Worm (Caenorhabditis elegans) whole organism, L1 larva: ENCODE measurements around the gene zhit-2.

Source experiments
- C04F5.9 ChIP-seq: sonication (generic microtip); optimal IDR thresholded peaks from 2 replicates; lab custom pipeline; 2016; ENCODE audit warnings: missing genetic modification characterization, missing compliant biosample characterization
- C16A3.4 ChIP-seq: fragments of 150-350 bp; optimal IDR thresholded peaks from 2 replicates; lab custom pipeline; 2014; ENCODE audit warnings: missing biosample characterization, missing genetic modification characterization
- Y116A8C.19 ChIP-seq: sonication (generic microtip); optimal IDR thresholded peaks from 2 replicates; lab custom pipeline; 2016; ENCODE audit warnings: missing compliant biosample characterization, missing genetic modification characterization, borderline replicate concordance
- alr-1 ChIP-seq: fragments of 200-800 bp; sonication (Bioruptor generic); optimal IDR thresholded peaks from 2 replicates; lab custom pipeline; 2018; ENCODE audit warnings: borderline replicate concordance, mild to moderate bottlenecking, missing genetic modification characterization, missing compliant biosample characterization
- aly-2 ChIP-seq: fragments of 150-350 bp; optimal IDR thresholded peaks from 2 replicates; lab custom pipeline; 2014; ENCODE audit warnings: missing biosample characterization, missing genetic modification characterization
- ama-1 ChIP-seq: fragments of 150-350 bp; optimal IDR thresholded peaks from 2 replicates; lab custom pipeline; 2014
- blmp-1 ChIP-seq: fragments of 150-350 bp; optimal IDR thresholded peaks from 2 replicates; lab custom pipeline; 2014; ENCODE audit warnings: missing biosample characterization, missing genetic modification characterization
- ceh-82 ChIP-seq, 3 experiments: fragments of 150-350 bp in 1 of 3; sonication (generic microtip) in 2 of 3; optimal IDR thresholded peaks; 2 replicates each; lab custom pipeline; 2014 to 2017; ENCODE audit warnings: missing biosample characterization in 3 of 3, missing genetic modification characterization in 3 of 3
- ceh-88 ChIP-seq: fragments of 200-800 bp; sonication (Bioruptor generic); IDR thresholded peaks from 2 replicates; pipeline ENCODE4 v1.3.6; 2022; ENCODE audit warnings: missing genetic modification characterization, missing compliant biosample characterization
- ceh-90 ChIP-seq: sonication (generic microtip); optimal IDR thresholded peaks from 2 replicates; lab custom pipeline; 2016; ENCODE audit warnings: missing genetic modification characterization, missing compliant biosample characterization
- dpl-1 ChIP-seq, 3 experiments: fragments of 150-350 bp in 2 of 3; sonication (generic microtip) in 1 of 3; optimal IDR thresholded peaks; 2 replicates each; lab custom pipeline; 2014 to 2017; ENCODE audit warnings: missing biosample characterization in 3 of 3, missing genetic modification characterization in 3 of 3, missing genetic modification reagents in 3 of 3
- efl-1 ChIP-seq, 4 experiments: fragments of 150-350 bp; optimal IDR thresholded peaks in 3 of 4; peaks in 1 of 4; 1 replicate in 1 of 4; 2 replicates in 3 of 4; lab custom pipeline; 2014; ENCODE audit warnings: missing biosample characterization in 2 of 4, missing genetic modification characterization in 2 of 4, missing genetic modification reagents in 2 of 4
- efl-3 ChIP-seq: fragments of 200-800 bp; sonication (Bioruptor generic); optimal IDR thresholded peaks from 2 replicates; lab custom pipeline; 2018; ENCODE audit warnings: mild to moderate bottlenecking, missing genetic modification characterization, missing compliant biosample characterization
- egl-13 ChIP-seq: sonication (generic microtip); optimal IDR thresholded peaks from 2 replicates; lab custom pipeline; 2016; ENCODE audit warnings: missing genotype, missing genetic modification reagents, missing genetic modification characterization, missing compliant biosample characterization
- elt-2 ChIP-seq: sonication (generic microtip); optimal IDR thresholded peaks from 2 replicates; lab custom pipeline; 2016; ENCODE audit warnings: missing genetic modification characterization, mild to moderate bottlenecking, inconsistent platforms, missing compliant biosample characterization, missing genetic modification reagents
- elt-3 ChIP-seq, 6 experiments: fragments of 150-350 bp in 1 of 6; sonication (generic microtip); optimal IDR thresholded peaks; 2 replicates each; lab custom pipeline; 2017 to 2018; ENCODE audit warnings: missing biosample characterization in 6 of 6, missing genetic modification characterization in 6 of 6, inconsistent platforms in 1 of 6
- ets-5 ChIP-seq: fragments of 200-800 bp; sonication (Bioruptor generic); IDR thresholded peaks from 2 replicates; pipeline ENCODE4 v1.3.6; 2022; ENCODE audit warnings: missing genetic modification characterization, missing compliant biosample characterization
- fkh-10 ChIP-seq: sonication (generic microtip); optimal IDR thresholded peaks from 2 replicates; lab custom pipeline; 2017; ENCODE audit warnings: missing biosample characterization, missing genetic modification reagents, missing genetic modification characterization
- fkh-4 ChIP-seq: sonication (generic microtip); optimal IDR thresholded peaks from 2 replicates; lab custom pipeline; 2016; ENCODE audit warnings: missing compliant biosample characterization, missing genetic modification characterization, borderline replicate concordance
- fkh-8 ChIP-seq: sonication (generic microtip); optimal IDR thresholded peaks from 2 replicates; lab custom pipeline; 2016; ENCODE audit warnings: mild to moderate bottlenecking, missing genetic modification characterization, missing compliant biosample characterization
- grh-1 ChIP-seq: fragments of 200-800 bp; sonication (Bioruptor generic); IDR thresholded peaks from 2 replicates; pipeline ENCODE4 v1.3.6; 2022; ENCODE audit warnings: missing genetic modification reagents, missing genetic modification characterization, missing compliant biosample characterization
- hlh-4 ChIP-seq: sonication (generic microtip); optimal IDR thresholded peaks from 2 replicates; lab custom pipeline; 2016; ENCODE audit warnings: mild to moderate bottlenecking, missing genetic modification characterization, missing compliant biosample characterization
- hpl-2 ChIP-seq: fragments of 150-350 bp; optimal IDR thresholded peaks from 2 replicates; lab custom pipeline; 2014; ENCODE audit warnings: missing biosample characterization, missing genetic modification reagents, missing genetic modification characterization
- isw-1 ChIP-seq: fragments of 200-800 bp; sonication (Bioruptor generic); IDR thresholded peaks from 2 replicates; pipeline ENCODE4 v1.3.6; 2022; ENCODE audit warnings: missing genetic modification characterization, missing compliant biosample characterization
- jun-1 ChIP-seq: fragments of 150-350 bp; optimal IDR thresholded peaks from 2 replicates; lab custom pipeline; 2014; ENCODE audit warnings: missing biosample characterization, missing genetic modification reagents, missing genetic modification characterization
- lin-13 ChIP-seq: fragments of 150-350 bp; optimal IDR thresholded peaks from 2 replicates; lab custom pipeline; 2014; ENCODE audit warnings: missing biosample characterization, missing genetic modification reagents, missing genetic modification characterization
- lin-14 ChIP-seq: fragments of 200-800 bp; sonication (Bioruptor generic); optimal IDR thresholded peaks from 2 replicates; lab custom pipeline; 2018; ENCODE audit warnings: mild to moderate bottlenecking, missing genetic modification characterization, moderate library complexity, missing compliant biosample characterization
- lsy-2 ChIP-seq, 2 experiments: fragments of 150-350 bp; optimal IDR thresholded peaks; 2 replicates each; lab custom pipeline; 2014; ENCODE audit warnings: missing biosample characterization in 2 of 2, missing genetic modification characterization in 2 of 2
- mep-1 ChIP-seq: fragments of 150-350 bp; optimal IDR thresholded peaks from 2 replicates; lab custom pipeline; 2014; ENCODE audit warnings: missing biosample characterization, missing genetic modification characterization
- nhr-11 ChIP-seq: fragments of 150-350 bp; optimal IDR thresholded peaks from 2 replicates; lab custom pipeline; 2014; ENCODE audit warnings: missing biosample characterization, missing genetic modification characterization
- nhr-19 ChIP-seq: fragments of 200-800 bp; sonication (Bioruptor generic); conservative IDR thresholded peaks from 2 replicates; pipeline ENCODE4 v1.3.6; 2022; ENCODE audit warnings: missing genetic modification characterization, missing compliant biosample characterization
- nhr-20 ChIP-seq: sonication (generic microtip); optimal IDR thresholded peaks from 2 replicates; lab custom pipeline; 2016; ENCODE audit warnings: mild to moderate bottlenecking, missing genetic modification characterization, missing compliant biosample characterization
- nhr-237 ChIP-seq: fragments of 150-350 bp; optimal IDR thresholded peaks from 2 replicates; lab custom pipeline; 2014; ENCODE audit warnings: missing biosample characterization, missing genetic modification characterization
- nhr-71 ChIP-seq: sonication (generic microtip); optimal IDR thresholded peaks from 2 replicates; lab custom pipeline; 2016; ENCODE audit warnings: mild to moderate bottlenecking, missing genetic modification characterization, moderate library complexity, missing compliant biosample characterization
- nhr-76 ChIP-seq: sonication (generic microtip); optimal IDR thresholded peaks from 2 replicates; lab custom pipeline; 2017; ENCODE audit warnings: missing biosample characterization, missing genetic modification characterization
- nhr-85 ChIP-seq: sonication (generic microtip); peaks from one replicate; lab custom pipeline; 2016; ENCODE audit warnings: missing genetic modification characterization, inconsistent platforms, missing compliant biosample characterization
- pax-3 ChIP-seq: fragments of 200-800 bp; sonication (Bioruptor generic); optimal IDR thresholded peaks from 2 replicates; lab custom pipeline; 2018; ENCODE audit warnings: mild to moderate bottlenecking, missing genetic modification characterization, moderate library complexity, missing compliant biosample characterization
- pqm-1 ChIP-seq: sonication (generic microtip); optimal IDR thresholded peaks from 3 replicates; lab custom pipeline; 2017; ENCODE audit warnings: missing biosample characterization, missing genetic modification characterization
- snpc-4 ChIP-seq: fragments of 150-350 bp; optimal IDR thresholded peaks from 2 replicates; lab custom pipeline; 2014; ENCODE audit warnings: missing biosample characterization, missing genetic modification characterization
- snu-23 ChIP-seq: sonication (generic microtip); optimal IDR thresholded peaks from 2 replicates; lab custom pipeline; 2016; ENCODE audit warnings: missing genetic modification characterization, missing compliant biosample characterization
- sox-4 ChIP-seq: sonication (generic microtip); optimal IDR thresholded peaks from 2 replicates; lab custom pipeline; 2016; ENCODE audit warnings: missing genetic modification characterization, missing compliant biosample characterization
- sup-37 ChIP-seq: fragments of 200-800 bp; sonication (Bioruptor generic); optimal IDR thresholded peaks from 2 replicates; lab custom pipeline; 2018; ENCODE audit warnings: mild to moderate bottlenecking, missing genetic modification characterization, missing compliant biosample characterization
- swsn-7 ChIP-seq: sonication (generic microtip); optimal IDR thresholded peaks from 2 replicates; lab custom pipeline; 2016; ENCODE audit warnings: missing genetic modification characterization, missing compliant biosample characterization
- unc-130 ChIP-seq: fragments of 150-350 bp; optimal IDR thresholded peaks from 2 replicates; lab custom pipeline; 2017; ENCODE audit warnings: missing biosample characterization, missing genetic modification characterization, inconsistent platforms
- unc-30 ChIP-seq: sonication (generic microtip); optimal IDR thresholded peaks from 2 replicates; lab custom pipeline; 2017; ENCODE audit warnings: missing biosample characterization, missing genetic modification characterization
- unc-98 ChIP-seq: fragments of 200-800 bp; sonication (Bioruptor generic); IDR thresholded peaks from 2 replicates; pipeline ENCODE4 v1.3.6; 2022; ENCODE audit warnings: missing genetic modification characterization, missing compliant biosample characterization
- vab-15 ChIP-seq: sonication (generic microtip); optimal IDR thresholded peaks from 2 replicates; lab custom pipeline; 2017; ENCODE audit warnings: missing genotype, mild to moderate bottlenecking, missing genetic modification characterization, missing compliant biosample characterization
- xbp-1 ChIP-seq: sonication (generic microtip); optimal IDR thresholded peaks from 2 replicates; lab custom pipeline; 2016; ENCODE audit warnings: missing genetic modification characterization, missing compliant biosample characterization
- zag-1 ChIP-seq: fragments of 150-350 bp; optimal IDR thresholded peaks from 2 replicates; lab custom pipeline; 2014; ENCODE audit warnings: missing biosample characterization, missing genetic modification characterization

zhit-2 gene

ce11 chrIII:4283175-4283574 lies 39.0 kb upstream of the zhit-2 start (continued):
- TF ChIP-seq fkh-10, result no peak
- TF ChIP-seq pqm-1 (tag; lab: Kevin White, UChicago), result no peak
- TF ChIP-seq unc-130 (tag; lab: Kevin White, UChicago), result peak; percentile 58
- TF ChIP-seq ets-5 (GFP tag; lab: Robert Waterston, UW), result no peak
- no peak for TF ChIP-seq hpl-2 (GFP tag; lab: Kevin White, UChicago)
- TF ChIP-seq dpl-1 (GFP tag; optimal IDR thresholded peaks at IDR 0.05; lab: Kevin White, UChicago), result no peak
- no peak for TF ChIP-seq zag-1 (tag; lab: Kevin White, UChicago)
- TF ChIP-seq nhr-76, result no peak
- no peak for TF ChIP-seq elt-2 (tag; lab: Kevin White, UChicago)
- TF ChIP-seq pax-3 (tag; lab: Kevin White, UChicago), result no peak

ce11 chrIII:4281955-4282618 lies 37.9 kb upstream of the zhit-2 start:
- TF ChIP-seq sup-37 (GFP tag; lab: Kevin White, UChicago) (peak; percentile 96), lin-14 (peak; percentile 100), alr-1 (no peak), Y116A8C.19 (peak; percentile 17), unc-30 (tag; lab: Kevin White, UChicago) (peak; percentile 30), swsn-7 (tag; lab: Kevin White, UChicago) (peak; percentile 99), xbp-1 (tag; lab: Kevin White, UChicago) (peak; percentile 98), sox-4 (tag; lab: Kevin White, UChicago) (peak; percentile 97), aly-2 (tag; lab: Kevin White, UChicago) (no peak), grh-1 (peak; percentile 97), efl-1 (optimal IDR thresholded peaks at IDR 0.05; lab: Kevin White, UChicago) (peak; percentile 81 to 86), efl-1 (GFP tag; optimal IDR thresholded peaks at IDR 0.05 in 1 of 2; lab: Kevin White, UChicago) (peak; percentile 65 to 97), nhr-237 (tag; lab: Kevin White, UChicago) (peak; percentile 58), hlh-4 (tag; lab: Kevin White, UChicago) (peak; percentile 72), C04F5.9 (peak; percentile 91), nhr-19 (GFP tag; lab: Robert Waterston, UW) (peak; percentile 98), nhr-85 (tag; lab: Kevin White, UChicago) (peak; percentile 100), efl-3 (GFP tag; lab: Kevin White, UChicago) (peak; percentile 83), nhr-20 (tag; lab: Kevin White, UChicago) (peak; percentile 100), fkh-4 (tag; lab: Kevin White, UChicago) (peak; percentile 84), fkh-8 (tag; lab: Kevin White, UChicago) (peak; percentile 99), C16A3.4 (tag; lab: Kevin White, UChicago) (peak; percentile 91), elt-2 (tag; lab: Kevin White, UChicago) (peak; percentile 91), dpl-1 (GFP tag; optimal IDR thresholded peaks at IDR 0.05; lab: Kevin White, UChicago) (peak; percentile 59 to 68 (median 68)), ceh-82 (tag; optimal IDR thresholded peaks at IDR 0.05; lab: Kevin White, UChicago) (peak; percentile 69 to 84 (median 73)), ceh-88 (peak; percentile 94), nhr-11 (tag; lab: Kevin White, UChicago) (peak; percentile 97), lin-13 (peak; percentile 87), vab-15 (peak; percentile 88), unc-130 (tag; lab: Kevin White, UChicago) (peak; percentile 55), snu-23 (GFP tag; lab: Kevin White, UChicago) (peak; percentile 99), snpc-4 (peak; percentile 87), nhr-76 (peak; percentile 17), isw-1 (GFP tag; lab: Robert Waterston, UW) (peak; percentile 91), ceh-90 (tag; lab: Kevin White, UChicago) (peak; percentile 49), blmp-1 (tag; lab: Kevin White, UChicago) (peak; percentile 65), pqm-1 (tag; lab: Kevin White, UChicago) (peak; percentile 70), ama-1 (lab: Kevin White, UChicago) (peak; percentile 48), lsy-2 (tag; optimal IDR thresholded peaks at IDR 0.05; lab: Kevin White, UChicago) (peak; percentile 91 to 94), jun-1 (tag; lab: Kevin White, UChicago) (peak; percentile 97), unc-98 (GFP tag; lab: Robert Waterston, UW) (peak; percentile 77), elt-3 (tag; optimal IDR thresholded peaks at IDR 0.05; lab: Kevin White, UChicago) (peak in 4 of 6 experiments; percentile 19 to 90 (median 66)), nhr-71 (peak; percentile 100), mep-1 (tag; lab: Kevin White, UChicago) (peak; percentile 96), egl-13 (tag; lab: Kevin White, UChicago) (peak; percentile 100)
